Fruit fly (Drosophila melanogaster): ENCODE results near the gene Eig71Ee.

DNA sequence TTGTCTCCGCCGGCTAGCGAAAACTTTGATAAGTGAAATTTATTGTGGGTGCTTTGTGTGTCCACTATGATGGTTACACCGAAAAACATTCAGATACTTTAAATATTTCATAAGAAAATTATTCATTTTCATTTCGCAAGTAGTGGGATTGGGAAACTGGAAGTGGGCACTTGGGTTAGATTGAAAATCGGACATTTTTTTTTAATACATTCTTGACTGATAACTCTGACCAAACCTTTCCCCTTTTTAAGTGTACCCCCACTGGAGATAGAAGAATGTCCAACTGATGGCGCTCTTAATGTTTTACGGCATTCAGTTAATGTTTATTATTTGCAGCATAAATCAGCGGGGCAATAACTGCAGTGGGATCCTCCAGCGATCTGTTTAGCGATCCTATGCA lies 21.9 kb upstream of the Eig71Ee start:
- TF ChIP-seq CG32121 (GFP tag; IDR thresholded peaks at IDR 0.05): no peak
- no peak for TF ChIP-seq CG17806 (tag; optimal IDR thresholded peaks at IDR 0.05)
- TF ChIP-seq CG13204 (GFP tag; optimal IDR thresholded peaks at IDR 0.05): no peak
- TF ChIP-seq D1 (tag; optimal IDR thresholded peaks at IDR 0.05): no peak
- TF ChIP-seq Pif1B (GFP tag; optimal IDR thresholded peaks at IDR 0.05): no peak
- TF ChIP-seq EcR (GFP tag; optimal IDR thresholded peaks at IDR 0.05): no peak
- no peak for TF ChIP-seq Snoo (tag; optimal IDR thresholded peaks at IDR 0.05)
- TF ChIP-seq Pif1A (GFP tag; optimal IDR thresholded peaks at IDR 0.05): no peak
- no peak for TF ChIP-seq CG15710 (tag; optimal IDR thresholded peaks at IDR 0.05)
- peak; percentile 20 for TF ChIP-seq CG9948 (tag; optimal IDR thresholded peaks at IDR 0.05)
- no peak for TF ChIP-seq CG8301 (tag; optimal IDR thresholded peaks at IDR 0.05)
- no peak for TF ChIP-seq CG4496 (GFP tag; IDR thresholded peaks at IDR 0.05)
- no peak for TF ChIP-seq gl (tag; optimal IDR thresholded peaks at IDR 0.05)
